Worm (Caenorhabditis elegans) whole organism, L3 larva: ENCODE measurements around the gene rpia-1.

Source experiments
- R02D3.7 ChIP-seq: fragments of 150-350 bp; optimal IDR thresholded peaks from 2 replicates; lab custom pipeline; 2014; ENCODE audit warnings: missing biosample characterization, missing genetic modification characterization
- aly-2 ChIP-seq: fragments of 150-350 bp; optimal IDR thresholded peaks from 2 replicates; lab custom pipeline; 2014; ENCODE audit warnings: missing biosample characterization, missing genetic modification characterization
- ceh-16 ChIP-seq: sonication (generic microtip); optimal IDR thresholded peaks from 2 replicates; lab custom pipeline; 2017; ENCODE audit warnings: missing biosample characterization, missing genetic modification characterization
- daf-12 ChIP-seq: fragments of 150-350 bp; optimal IDR thresholded peaks from 2 replicates; lab custom pipeline; 2014; ENCODE audit warnings: missing biosample characterization, missing genetic modification reagents, missing genetic modification characterization
- egl-5 ChIP-seq: fragments of 150-350 bp; optimal IDR thresholded peaks from 2 replicates; lab custom pipeline; 2017; ENCODE audit warnings: missing biosample characterization, missing genetic modification reagents, missing genetic modification characterization, inconsistent platforms
- elt-1 ChIP-seq: fragments of 150-350 bp; optimal IDR thresholded peaks from 2 replicates; lab custom pipeline; 2014; ENCODE audit warnings: missing biosample characterization, missing genetic modification characterization
- elt-2 ChIP-seq: sonication (generic microtip); optimal IDR thresholded peaks from 2 replicates; lab custom pipeline; 2016; ENCODE audit warnings: missing genetic modification reagents, mild to moderate bottlenecking, missing genetic modification characterization, missing compliant biosample characterization
- elt-3 ChIP-seq, 3 experiments: fragments of 150-350 bp in 1 of 3; sonication (generic microtip) in 2 of 3; optimal IDR thresholded peaks; 2 replicates in 2 of 3; 4 replicates in 1 of 3; lab custom pipeline; 2014 to 2017; ENCODE audit warnings: missing biosample characterization in 3 of 3, missing genetic modification characterization in 3 of 3
- fkh-10 ChIP-seq: sonication (generic microtip); optimal IDR thresholded peaks from 2 replicates; lab custom pipeline; 2017; ENCODE audit warnings: missing biosample characterization, missing genetic modification reagents, missing genetic modification characterization
- hmg-11 ChIP-seq: sonication (generic microtip); optimal IDR thresholded peaks from 2 replicates; lab custom pipeline; 2016; ENCODE audit warnings: missing genetic modification characterization, missing compliant biosample characterization
- lsy-12 ChIP-seq: sonication (generic microtip); optimal IDR thresholded peaks from 2 replicates; lab custom pipeline; 2016; ENCODE audit warnings: mild to moderate bottlenecking, missing genetic modification characterization, missing compliant biosample characterization
- mdl-1 ChIP-seq: fragments of 150-350 bp; optimal IDR thresholded peaks from 2 replicates; lab custom pipeline; 2014; ENCODE audit warnings: missing biosample characterization, missing genetic modification characterization
- nfya-1 ChIP-seq: sonication (generic microtip); optimal IDR thresholded peaks from 2 replicates; lab custom pipeline; 2017; ENCODE audit warnings: missing genetic modification characterization, mild to moderate bottlenecking, missing compliant biosample characterization, antibody characterized with exemption, moderate library complexity; ENCODE audit not compliant: insufficient read depth
- nhr-11 ChIP-seq: fragments of 150-350 bp; optimal IDR thresholded peaks from 2 replicates; lab custom pipeline; 2014; ENCODE audit warnings: missing biosample characterization, missing genetic modification characterization
- nhr-23 ChIP-seq: fragments of 150-350 bp; optimal IDR thresholded peaks from 2 replicates; lab custom pipeline; 2014; ENCODE audit warnings: missing biosample characterization, missing genetic modification reagents, missing genetic modification characterization
- nhr-237 ChIP-seq: fragments of 150-350 bp; optimal IDR thresholded peaks from 2 replicates; lab custom pipeline; 2014; ENCODE audit warnings: missing biosample characterization, missing genetic modification characterization
- nhr-28 ChIP-seq: fragments of 150-350 bp; optimal IDR thresholded peaks from 2 replicates; lab custom pipeline; 2014; ENCODE audit warnings: missing biosample characterization, missing genetic modification characterization
- nhr-43 ChIP-seq: sonication (generic microtip); optimal IDR thresholded peaks from 2 replicates; lab custom pipeline; 2016; ENCODE audit warnings: mild to moderate bottlenecking, missing genetic modification characterization, missing compliant biosample characterization; ENCODE audit not compliant: poor library complexity, severe bottlenecking
- nhr-67 ChIP-seq: fragments of 150-350 bp; optimal IDR thresholded peaks from 2 replicates; lab custom pipeline; 2014; ENCODE audit warnings: missing biosample characterization, missing genetic modification characterization
- nhr-76 ChIP-seq: fragments of 150-350 bp; sonication (generic microtip); optimal IDR thresholded peaks from 5 replicates; lab custom pipeline; 2014; ENCODE audit warnings: missing biosample characterization, missing genetic modification characterization
- nhr-77 ChIP-seq: fragments of 150-350 bp; optimal IDR thresholded peaks from 2 replicates; lab custom pipeline; 2014; ENCODE audit warnings: missing biosample characterization, missing genetic modification characterization
- pha-4 ChIP-seq: fragments of 150-350 bp; optimal IDR thresholded peaks from 2 replicates; lab custom pipeline; 2014; ENCODE audit warnings: missing biosample characterization, missing genetic modification reagents, missing genetic modification characterization
- pqm-1 ChIP-seq: fragments of 150-350 bp; optimal IDR thresholded peaks from 2 replicates; lab custom pipeline; 2017; ENCODE audit warnings: missing biosample characterization, missing genetic modification characterization, inconsistent platforms
- skn-1 ChIP-seq: fragments of 150-350 bp; optimal IDR thresholded peaks from 2 replicates; lab custom pipeline; 2014; ENCODE audit warnings: missing biosample characterization, missing genetic modification characterization
- snpc-4 ChIP-seq: fragments of 150-350 bp; optimal IDR thresholded peaks from 2 replicates; lab custom pipeline; 2014; ENCODE audit warnings: missing biosample characterization, missing genetic modification characterization
- tbx-2 ChIP-seq: sonication (generic microtip); optimal IDR thresholded peaks from 2 replicates; lab custom pipeline; 2016; ENCODE audit warnings: mild to moderate bottlenecking, missing genetic modification characterization, missing compliant biosample characterization
- unc-39 ChIP-seq: sonication (generic microtip); optimal IDR thresholded peaks from 4 replicates; lab custom pipeline; 2017; ENCODE audit warnings: missing biosample characterization, missing genetic modification characterization
- unc-62 ChIP-seq: fragments of 150-350 bp; sonication (generic microtip); optimal IDR thresholded peaks from 4 replicates; lab custom pipeline; 2014; ENCODE audit warnings: missing biosample characterization, missing genetic modification reagents, missing genetic modification characterization
- zag-1 ChIP-seq: fragments of 150-350 bp; optimal IDR thresholded peaks from 2 replicates; lab custom pipeline; 2014; ENCODE audit warnings: missing biosample characterization, missing genetic modification characterization
- ztf-11 ChIP-seq: fragments of 150-350 bp; optimal IDR thresholded peaks from 2 replicates; lab custom pipeline; 2014; ENCODE audit warnings: missing biosample characterization, missing genetic modification characterization

Gene rpia-1

ce11 chrIII:7096481-7096880 is 26.4 kb upstream of the rpia-1 start:
- no peak for TF ChIP-seq nhr-23 (tag; lab: Kevin White, UChicago)
- TF ChIP-seq tbx-2 (tag; lab: Kevin White, UChicago) = no peak
- no peak for TF ChIP-seq ztf-11 (tag; lab: Kevin White, UChicago)
- no peak for TF ChIP-seq R02D3.7
- TF ChIP-seq aly-2 (tag; lab: Kevin White, UChicago) = no peak
- TF ChIP-seq nhr-43 (tag; lab: Kevin White, UChicago) = no peak
- no peak for TF ChIP-seq lsy-12 (tag; lab: Kevin White, UChicago)

- TF ChIP-seq nhr-11 (peak; percentile 43), elt-1 (tag; lab: Kevin White, UChicago) (no peak)
These were observed 22.9 kb upstream of the rpia-1 start, which contains the start of gene ZK418.11 for ce11 chrIII:7100001-7100400. ZK418.11 (plus strand) TSS chrIII:7100289.

ce11 chrIII:7101814-7102477 is 21.0 kb upstream of the rpia-1 start:
- TF ChIP-seq nhr-77 = no peak
- TF ChIP-seq nhr-28 (tag; lab: Kevin White, UChicago) = no peak
- TF ChIP-seq nhr-237 = no peak

ce11 chrIII:7103940-7104440 is 18.9 kb upstream of the rpia-1 start, which contains the start of gene cpg-2:
cpg-2 (minus strand) TSS chrIII:7103990.
- no peak for TF ChIP-seq mdl-1
- TF ChIP-seq pqm-1 (tag; lab: Kevin White, UChicago) = no peak
- TF ChIP-seq daf-12 (tag; lab: Kevin White, UChicago) = no peak
- no peak for TF ChIP-seq R02D3.7
- no peak for TF ChIP-seq snpc-4 (tag; lab: Kevin White, UChicago)
- TF ChIP-seq nhr-28 (tag; lab: Kevin White, UChicago) = no peak
- TF ChIP-seq unc-62 (GFP tag; lab: Kevin White, UChicago) = no peak
- no peak for TF ChIP-seq aly-2 (tag; lab: Kevin White, UChicago)

ce11 chrIII:7106854-7107253 is 16.1 kb upstream of the rpia-1 start:
- TF ChIP-seq fkh-10 (GFP tag; lab: Kevin White, UChicago) (no peak), pqm-1 (tag; lab: Kevin White, UChicago) (peak; percentile 55), elt-2 (tag; lab: Kevin White, UChicago) (peak; percentile 72), nhr-76 (tag; lab: Kevin White, UChicago) (no peak), unc-39 (tag; lab: Kevin White, UChicago) (no peak)

- TF ChIP-seq elt-1 (tag; lab: Kevin White, UChicago) (no peak), nhr-237 (no peak), unc-39 (tag; lab: Kevin White, UChicago) (no peak), hmg-11 (tag; lab: Kevin White, UChicago) (no peak), snpc-4 (tag; lab: Kevin White, UChicago) (no peak), egl-5 (no peak), zag-1 (no peak), nfya-1 (tag; lab: Kevin White, UChicago) (no peak), elt-2 (tag; lab: Kevin White, UChicago) (peak; percentile 77), elt-3 (tag; optimal IDR thresholded peaks at IDR 0.05; lab: Kevin White, UChicago) (no peak), R02D3.7 (no peak), skn-1 (tag; lab: Kevin White, UChicago) (no peak), pqm-1 (tag; lab: Kevin White, UChicago) (peak; percentile 59), pha-4 (tag; lab: Kevin White, UChicago) (peak; percentile 17), ceh-16 (tag; lab: Kevin White, UChicago) (no peak), nhr-67 (tag; lab: Kevin White, UChicago) (no peak)
These were observed 15.0 kb upstream of the rpia-1 start, which contains the start of gene odd-1 for ce11 chrIII:7107965-7108364. odd-1 (plus strand) TSS chrIII:7108313.
